Fruit fly (Drosophila melanogaster) whole organism, adult: ENCODE data around the gene CG11983.
A peak's percentile ranks its signal among the peaks of the same experiment; 100 is the strongest.

Experiments
- CG11617 ChIP-seq: fragments of 200-800 bp; sonication (Bioruptor generic); optimal IDR thresholded peaks from 2 replicates; lab custom pipeline; 2017; ENCODE audit warnings: mild to moderate bottlenecking, missing biosample characterization, missing genetic modification reagents, missing genetic modification characterization
- CG12768 ChIP-seq: fragments of 200-800 bp; sonication (Bioruptor generic); optimal IDR thresholded peaks from 2 replicates; lab custom pipeline; 2017; ENCODE audit warnings: missing biosample characterization, missing genetic modification characterization, mild to moderate bottlenecking, moderate library complexity, missing genetic modification reagents
- CG14711 ChIP-seq: fragments of 200-800 bp; sonication (Bioruptor generic); optimal IDR thresholded peaks from 2 replicates; lab custom pipeline; 2018; ENCODE audit warnings: missing biosample characterization, mild to moderate bottlenecking, missing genetic modification characterization, moderate library complexity
- CG1620 ChIP-seq: fragments of 200-800 bp; sonication (Bioruptor generic); optimal IDR thresholded peaks from 2 replicates; lab custom pipeline; 2016; ENCODE audit warnings: missing biosample characterization, missing genetic modification characterization
- CG33017 ChIP-seq: fragments of 200-800 bp; sonication (Bioruptor generic); optimal IDR thresholded peaks from 2 replicates; lab custom pipeline; 2018; ENCODE audit warnings: missing biosample characterization, mild to moderate bottlenecking, missing genetic modification characterization, moderate library complexity
- CG5204 ChIP-seq: fragments of 200-800 bp; sonication (Bioruptor generic); optimal IDR thresholded peaks from 2 replicates; lab custom pipeline; 2016; ENCODE audit warnings: missing biosample characterization, missing genetic modification characterization
- CG7045 ChIP-seq: fragments of 200-800 bp; sonication (Bioruptor generic); optimal IDR thresholded peaks from 2 replicates; lab custom pipeline; 2017; ENCODE audit warnings: missing biosample characterization, mild to moderate bottlenecking, missing genetic modification characterization
- CG7101 ChIP-seq: fragments of 200-800 bp; sonication (Bioruptor generic); optimal IDR thresholded peaks from 2 replicates; lab custom pipeline; 2018; ENCODE audit warnings: missing biosample characterization, mild to moderate bottlenecking, missing genetic modification characterization, moderate library complexity
- Clk ChIP-seq: fragments of 200-800 bp; sonication (Bioruptor generic); optimal IDR thresholded peaks from 2 replicates; lab custom pipeline; 2017; ENCODE audit warnings: missing biosample characterization, missing genetic modification characterization
- Crg-1 ChIP-seq: fragments of 200-800 bp; sonication (Bioruptor generic); optimal IDR thresholded peaks from 2 replicates; lab custom pipeline; 2016; ENCODE audit warnings: missing biosample characterization, missing genetic modification characterization
- Hr96 ChIP-seq: fragments of 200-800 bp; sonication (Bioruptor generic); optimal IDR thresholded peaks from 2 replicates; lab custom pipeline; 2016; ENCODE audit warnings: missing biosample characterization, missing genetic modification characterization
- Mnt ChIP-seq: fragments of 200-800 bp; sonication (Bioruptor generic); optimal IDR thresholded peaks from 2 replicates; lab custom pipeline; 2016; ENCODE audit warnings: missing biosample characterization, mild to moderate bottlenecking, missing genetic modification characterization
- bab1 ChIP-seq: fragments of 200-800 bp; sonication (Bioruptor generic); optimal IDR thresholded peaks from 3 replicates; lab custom pipeline; 2019; ENCODE audit warnings: missing biosample characterization, mild to moderate bottlenecking, missing genetic modification characterization, moderate library complexity
- cic ChIP-seq: fragments of 200-800 bp; sonication (Bioruptor generic); optimal IDR thresholded peaks from 2 replicates; lab custom pipeline; 2017; ENCODE audit warnings: missing biosample characterization, mild to moderate bottlenecking, missing genetic modification characterization, moderate library complexity
- cnc ChIP-seq, 2 experiments: fragments of >200 bp; optimal IDR thresholded peaks; 2 replicates each; lab custom pipeline; 2017
- kay ChIP-seq: fragments of 200-800 bp; sonication (Bioruptor generic); peaks from one replicate; lab custom pipeline; 2016; ENCODE audit warnings: missing biosample characterization, missing genetic modification characterization, borderline replicate concordance
- ovo ChIP-seq: fragments of 200-800 bp; sonication (Bioruptor generic); optimal IDR thresholded peaks from 2 replicates; lab custom pipeline; 2016; ENCODE audit warnings: missing biosample characterization, missing genetic modification characterization
- pad ChIP-seq: fragments of 200-800 bp; sonication (Bioruptor generic); optimal IDR thresholded peaks from 3 replicates; lab custom pipeline; 2017; ENCODE audit warnings: missing biosample characterization, missing genetic modification characterization, mild to moderate bottlenecking, moderate library complexity, missing genetic modification reagents
- tj ChIP-seq: fragments of 200-800 bp; sonication (Bioruptor generic); optimal IDR thresholded peaks from 3 replicates; lab custom pipeline; 2017; ENCODE audit warnings: missing biosample characterization, mild to moderate bottlenecking, missing genetic modification characterization, moderate library complexity
- toe ChIP-seq: fragments of 200-800 bp; sonication (Bioruptor generic); optimal IDR thresholded peaks from 2 replicates; lab custom pipeline; 2016; ENCODE audit warnings: missing biosample characterization, missing genetic modification characterization

CG11983 gene

dm6 chr3R:9046954-9047353, 38.8 kb downstream of the CG11983 start:
- TF ChIP-seq bab1 (GFP tag; lab: Kevin White, UChicago) (peak; percentile 1), pad (GFP tag; lab: Kevin White, UChicago) (no peak), CG1620 (GFP tag; lab: Kevin White, UChicago) (no peak), CG7045 (GFP tag; lab: Kevin White, UChicago) (no peak), Mnt (GFP tag; lab: Kevin White, UChicago) (no peak), Hr96 (no peak), tj (no peak), toe (GFP tag; lab: Kevin White, UChicago) (no peak), Clk (GFP tag; lab: Kevin White, UChicago) (no peak)

- TF ChIP-seq tj (no peak), CG12768 (GFP tag; lab: Kevin White, UChicago) (peak; percentile 63), kay (GFP tag; lab: Kevin White, UChicago) (peak; percentile 99), Clk (GFP tag; lab: Kevin White, UChicago) (peak; percentile 8), cnc (optimal IDR thresholded peaks at IDR 0.05; lab: Kevin White, UChicago) (peak in 1 of 2 experiments; percentile 13), cic (GFP tag; lab: Kevin White, UChicago) (peak; percentile 97), CG11617 (GFP tag; lab: Kevin White, UChicago) (peak; percentile 72), CG7101 (tag; lab: Kevin White, UChicago) (peak; percentile 78), Crg-1 (GFP tag; lab: Kevin White, UChicago) (peak; percentile 80), pad (GFP tag; lab: Kevin White, UChicago) (peak; percentile 41), Hr96 (no peak), CG14711 (tag; lab: Kevin White, UChicago) (peak; percentile 74), Mnt (GFP tag; lab: Kevin White, UChicago) (peak; percentile 92), CG7045 (GFP tag; lab: Kevin White, UChicago) (peak; percentile 62), ovo (GFP tag; lab: Kevin White, UChicago) (no peak), toe (GFP tag; lab: Kevin White, UChicago) (no peak), bab1 (GFP tag; lab: Kevin White, UChicago) (peak; percentile 76), CG5204 (no peak), CG1620 (GFP tag; lab: Kevin White, UChicago) (no peak), CG33017 (tag; lab: Kevin White, UChicago) (peak; percentile 64)
Measured at dm6 chr3R:9047561-9048465, 39.7 kb downstream of the CG11983 start, which contains the start of gene Rel. TSS of gene Rel (minus strand) at chr3R:9047977.

dm6 chr3R:9048466-9049072, 40.4 kb downstream of the CG11983 start, which contains the start of gene Mst85C:
TSS of gene Mst85C (plus strand) at chr3R:9048645.
- TF ChIP-seq Crg-1 (GFP tag; lab: Kevin White, UChicago) (no peak), Clk (GFP tag; lab: Kevin White, UChicago) (no peak), tj (peak; percentile 61), pad (GFP tag; lab: Kevin White, UChicago) (no peak), CG12768 (GFP tag; lab: Kevin White, UChicago) (peak; percentile 28), CG7101 (tag; lab: Kevin White, UChicago) (no peak), cic (GFP tag; lab: Kevin White, UChicago) (peak; percentile 52), kay (GFP tag; lab: Kevin White, UChicago) (peak; percentile 79), CG14711 (tag; lab: Kevin White, UChicago) (no peak)

- no peak for TF ChIP-seq CG12768 (GFP tag; lab: Kevin White, UChicago)
- TF ChIP-seq Mnt (GFP tag; lab: Kevin White, UChicago), result peak; percentile 32
- no peak for TF ChIP-seq pad (GFP tag; lab: Kevin White, UChicago)
- TF ChIP-seq Clk (GFP tag; lab: Kevin White, UChicago), result no peak
Measured at dm6 chr3R:9049091-9049981, 41.2 kb downstream of the CG11983 start.

- no peak for TF ChIP-seq Hr96
- peak; percentile 3 for TF ChIP-seq cic (GFP tag; lab: Kevin White, UChicago)
- TF ChIP-seq Crg-1 (GFP tag; lab: Kevin White, UChicago), result no peak
- peak; percentile 19 for TF ChIP-seq bab1 (GFP tag; lab: Kevin White, UChicago)
- no peak for TF ChIP-seq toe (GFP tag; lab: Kevin White, UChicago)
Measured at dm6 chr3R:9050519-9051119, 42.5 kb downstream of the CG11983 start, which contains the start of gene Nmdmc. TSS of gene Nmdmc (minus strand) at chr3R:9050555.
